1 fruit fly cellular context compared by ENCODE assay signal in the genomic region with DNA sequence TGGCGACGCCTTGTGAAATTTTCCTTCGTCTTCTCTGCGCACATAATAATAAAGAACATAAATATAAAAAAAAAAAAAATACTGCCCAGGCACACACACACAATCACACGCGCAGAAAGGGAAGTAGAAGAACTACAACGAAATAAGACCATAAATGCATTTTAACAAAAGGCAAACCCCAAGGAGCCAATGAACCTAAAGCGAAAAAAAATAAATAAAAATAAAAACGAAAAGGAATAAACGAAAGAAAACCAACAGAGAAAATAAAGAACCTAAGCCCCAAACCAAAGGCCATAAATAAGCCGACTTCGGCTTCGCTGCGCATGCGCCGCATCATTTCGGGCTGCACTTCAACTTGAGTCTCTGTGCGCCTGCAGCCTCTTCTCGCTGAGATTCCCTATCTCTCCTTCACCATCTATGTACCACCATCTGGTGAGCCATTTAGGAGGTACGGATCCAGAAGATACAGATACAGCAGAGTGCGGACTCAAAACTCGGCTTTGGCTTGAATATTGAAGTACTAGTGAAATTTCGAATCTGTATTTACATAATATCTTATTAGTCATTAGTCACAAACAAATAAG.
TF ChIP-seq lines count a peak whose summit lies in the region.

No protein-coding gene starts in this region.

TF ChIP-seq in whole organism, embryonic, 481 proteins besides CTCF, POLR2A, EP300 and RAD21 (continued from another document):
- TF ChIP-seq Sin3A (optimal IDR thresholded peaks at IDR 0.05; lab: Kevin White, UChicago): no peak
- TF ChIP-seq sens-2 (GFP tag; IDR thresholded peaks at IDR 0.05; lab: Robert Waterston, UW): no peak
- peak in 1 of 2 experiments; percentile 60 for TF ChIP-seq bsh (GFP tag; optimal IDR thresholded peaks at IDR 0.05; lab: Kevin White, UChicago)
- no peak for TF ChIP-seq Poxn (GFP tag; IDR thresholded peaks at IDR 0.05; lab: Robert Waterston, UW)
TF ChIP-seq in whole organism, embryonic: peak in this region for 25.
